Fruit fly (Drosophila melanogaster): ENCODE results near the gene IP3K1.

IP3K1 gene

DNA sequence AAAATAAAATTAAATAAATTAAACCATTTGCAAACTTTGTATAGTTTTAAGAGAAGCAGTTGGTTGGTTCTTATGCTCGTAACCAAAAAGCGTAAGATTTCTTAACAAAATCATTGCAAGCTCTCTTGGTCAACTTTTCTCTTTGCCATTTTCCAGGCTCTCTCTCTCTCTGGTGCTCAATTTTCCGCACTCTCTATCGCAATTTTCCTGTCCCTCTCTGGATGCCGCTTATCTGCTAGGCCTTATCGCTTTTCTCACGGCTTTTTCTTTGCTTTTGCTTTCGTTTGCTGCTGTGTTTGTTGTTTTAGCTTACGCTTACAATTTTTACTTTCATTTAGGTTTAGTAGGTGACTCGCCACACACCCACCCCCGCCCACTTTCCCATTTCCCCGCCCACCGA is 37.5 kb upstream of the IP3K1 start (continued):
- TF ChIP-seq grau (tag; optimal IDR thresholded peaks at IDR 0.05), result no peak
- TF ChIP-seq Drgx (GFP tag; IDR thresholded peaks at IDR 0.05), result peak; percentile 19; the same call in 1 of the 2 replicates
- TF ChIP-seq CG2116 (GFP tag; optimal IDR thresholded peaks at IDR 0.05), result no peak
- no peak for TF ChIP-seq sob (GFP tag; IDR thresholded peaks at IDR 0.05)
- no peak for TF ChIP-seq Elba2 (GFP tag; optimal IDR thresholded peaks at IDR 0.05)

- no peak for TF ChIP-seq Ets97D (GFP tag; optimal IDR thresholded peaks at IDR 0.05)
- peak; percentile 67 for TF ChIP-seq sd (tag; optimal IDR thresholded peaks at IDR 0.05)
- TF ChIP-seq Deaf1 (tag; optimal IDR thresholded peaks at IDR 0.05), result peak; percentile 94
- TF ChIP-seq cg (GFP tag; optimal IDR thresholded peaks at IDR 0.05), result peak; percentile 39
- TF ChIP-seq Trl (optimal IDR thresholded peaks at IDR 0.05), result peak; percentile 32 to 59
- no peak for TF ChIP-seq Trl (GFP tag; optimal IDR thresholded peaks at IDR 0.05)
- no peak for TF ChIP-seq unc-4 (GFP tag; IDR thresholded peaks at IDR 0.05; ENCODE audit: partially characterized antibody)
- no peak for TF ChIP-seq CG13287 (GFP tag; IDR thresholded peaks at IDR 0.05; ENCODE audit: partially characterized antibody)
- TF ChIP-seq Med (GFP tag), result peak; percentile 56
- no peak for TF ChIP-seq CG8290 (GFP tag; optimal IDR thresholded peaks at IDR 0.05)
- peak in 1 of 2 experiments; percentile 2 for TF ChIP-seq CG8290 (tag; optimal IDR thresholded peaks at IDR 0.05)
- TF ChIP-seq CG16779 (GFP tag; IDR thresholded peaks at IDR 0.05), result peak; percentile 90
- TF ChIP-seq slbo (GFP tag; IDR thresholded peaks at IDR 0.05), result 0 out of 2 replicates have a peak, but pooled peaks have one; percentile 8
- peak; percentile 9 for TF ChIP-seq CG15514 (GFP tag; optimal IDR thresholded peaks at IDR 0.05)
- TF ChIP-seq crol (GFP tag; IDR thresholded peaks at IDR 0.05), result 0 out of 2 replicates have a peak, but pooled peaks have one; percentile 14
- TF ChIP-seq CG13894 (tag; optimal IDR thresholded peaks at IDR 0.05), result peak; percentile 69
- TF ChIP-seq CG11456 (GFP tag; IDR thresholded peaks at IDR 0.05), result no peak
- TF ChIP-seq abd-A (tag; optimal IDR thresholded peaks at IDR 0.05), result peak; percentile 81
Measured at dm6 chr2L:9746236-9747225, 35.7 kb upstream of the IP3K1 start, which contains the start of gene Nckx30C. Gene Nckx30C, minus strand, starts transcription at chr2L:9746495.

dm6 chr2L:9749745-9750144 is 32.4 kb upstream of the IP3K1 start, which contains the start of gene Cyp4e3:
Gene Cyp4e3, minus strand, starts transcription at chr2L:9750071.
- TF ChIP-seq corto (GFP tag; optimal IDR thresholded peaks at IDR 0.05), result no peak
- no peak for TF ChIP-seq CG18262 (tag; optimal IDR thresholded peaks at IDR 0.05)
- TF ChIP-seq Ets65A (GFP tag), result peak; percentile 93

DNA sequence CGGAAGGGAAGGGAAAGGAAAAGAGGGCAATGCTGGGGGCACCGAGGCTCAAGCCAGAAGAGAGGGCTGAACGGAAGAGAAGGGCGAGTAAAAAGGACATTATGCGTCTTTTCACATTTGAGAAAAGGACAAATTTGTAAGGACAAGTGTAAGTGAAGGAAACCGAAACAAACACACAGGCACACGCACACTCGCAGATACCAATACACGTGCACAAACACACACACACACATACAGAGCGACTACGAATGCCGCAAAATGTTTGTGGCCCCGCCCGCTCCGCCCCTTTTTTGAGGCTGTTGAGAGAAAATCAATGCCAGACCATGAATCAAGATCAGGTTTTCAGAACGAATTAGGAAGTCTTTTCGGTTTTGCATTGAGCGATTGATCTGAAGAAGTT is 28.8 kb upstream of the IP3K1 start:
- TF ChIP-seq CG8089 (GFP tag; optimal IDR thresholded peaks at IDR 0.05) (no peak), Ets65A (GFP tag) (peak; percentile 51), onecut (GFP tag; IDR thresholded peaks at IDR 0.05) (peak; percentile 13; the same call in 1 of the 2 replicates), abd-A (tag; optimal IDR thresholded peaks at IDR 0.05) (peak; percentile 34), CG10979 (tag; optimal IDR thresholded peaks at IDR 0.05) (no peak), cg (GFP tag; optimal IDR thresholded peaks at IDR 0.05) (peak; percentile 9), crol (GFP tag; IDR thresholded peaks at IDR 0.05) (peak; percentile 67), nom (GFP tag; optimal IDR thresholded peaks at IDR 0.05) (no peak)

DNA sequence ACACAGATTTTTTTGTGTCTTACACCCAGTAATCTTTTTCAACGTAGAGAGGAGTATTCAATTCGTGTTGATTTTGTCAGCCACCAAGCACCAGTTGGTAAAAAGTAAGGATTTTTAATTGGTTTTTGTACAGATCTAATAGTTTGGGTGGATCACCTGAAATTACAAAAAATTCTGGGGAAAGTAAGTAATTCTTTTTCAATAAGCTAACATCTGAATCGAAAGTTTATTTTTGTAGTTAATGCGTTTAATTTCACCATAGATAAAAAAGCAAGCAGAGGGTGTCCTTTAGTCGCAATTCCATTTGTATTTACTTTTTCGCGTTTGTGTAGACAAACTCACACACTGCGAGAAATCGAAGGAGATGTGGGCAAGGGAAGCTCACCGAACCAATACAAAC is 27.4 kb upstream of the IP3K1 start:
- TF ChIP-seq dmrt99B (tag; optimal IDR thresholded peaks at IDR 0.05) (peak; percentile 20), sqz (GFP tag; optimal IDR thresholded peaks at IDR 0.05) (peak; percentile 19), aop (GFP tag; IDR thresholded peaks at IDR 0.05) (no peak), D19B (GFP tag; optimal IDR thresholded peaks at IDR 0.05) (peak; percentile 32), CG2120 (GFP tag; optimal IDR thresholded peaks at IDR 0.05) (peak; percentile 32), lilli (GFP tag; optimal IDR thresholded peaks at IDR 0.05) (peak; percentile 13), exex (tag; optimal IDR thresholded peaks at IDR 0.05) (no peak), CG3281 (GFP tag; optimal IDR thresholded peaks at IDR 0.05) (peak; percentile 16), CG2116 (GFP tag; optimal IDR thresholded peaks at IDR 0.05) (no peak), zen2 (GFP tag; IDR thresholded peaks at IDR 0.05; ENCODE audit: partially characterized antibody) (no peak), grau (tag; optimal IDR thresholded peaks at IDR 0.05) (peak; percentile 2), Fer1 (GFP tag; optimal IDR thresholded peaks at IDR 0.05) (peak; percentile 38), CG17568 (GFP tag; optimal IDR thresholded peaks at IDR 0.05) (no peak), CG7839 (tag; optimal IDR thresholded peaks at IDR 0.05) (peak; percentile 29), Med (GFP tag) (peak; percentile 37)
